Worm (Caenorhabditis elegans) whole organism, L1 larva: ENCODE measurements around the gene Y46E12BL.2.

ENCODE experiments used
- C04F5.9 ChIP-seq: sonication (generic microtip); optimal IDR thresholded peaks from 2 replicates; lab custom pipeline; 2016; ENCODE audit warnings: missing genetic modification characterization, missing compliant biosample characterization
- C34B4.2 ChIP-seq: sonication (generic microtip); optimal IDR thresholded peaks from 2 replicates; lab custom pipeline; 2017; ENCODE audit warnings: mild to moderate bottlenecking, missing genetic modification characterization, missing compliant biosample characterization
- alr-1 ChIP-seq: fragments of 200-800 bp; sonication (Bioruptor generic); optimal IDR thresholded peaks from 2 replicates; lab custom pipeline; 2018; ENCODE audit warnings: borderline replicate concordance, mild to moderate bottlenecking, missing genetic modification characterization, missing compliant biosample characterization
- ceh-8 ChIP-seq: fragments of 200-800 bp; sonication (Bioruptor generic); optimal IDR thresholded peaks from 2 replicates; lab custom pipeline; 2018; ENCODE audit warnings: mild to moderate bottlenecking, missing genetic modification characterization, moderate library complexity, missing compliant biosample characterization
- ceh-82 ChIP-seq, 3 experiments: fragments of 150-350 bp in 1 of 3; sonication (generic microtip) in 2 of 3; optimal IDR thresholded peaks; 2 replicates each; lab custom pipeline; 2014 to 2017; ENCODE audit warnings: missing biosample characterization in 3 of 3, missing genetic modification characterization in 3 of 3
- dpl-1 ChIP-seq, 3 experiments: fragments of 150-350 bp in 2 of 3; sonication (generic microtip) in 1 of 3; optimal IDR thresholded peaks; 2 replicates each; lab custom pipeline; 2014 to 2017; ENCODE audit warnings: missing biosample characterization in 3 of 3, missing genetic modification characterization in 3 of 3, missing genetic modification reagents in 3 of 3
- dsc-1 ChIP-seq: sonication (generic microtip); optimal IDR thresholded peaks from 2 replicates; lab custom pipeline; 2016; ENCODE audit warnings: mild to moderate bottlenecking, missing genetic modification characterization, missing compliant biosample characterization
- efl-1 ChIP-seq, 4 experiments: fragments of 150-350 bp; optimal IDR thresholded peaks in 3 of 4; peaks in 1 of 4; 1 replicate in 1 of 4; 2 replicates in 3 of 4; lab custom pipeline; 2014; ENCODE audit warnings: missing biosample characterization in 2 of 4, missing genetic modification characterization in 2 of 4, missing genetic modification reagents in 2 of 4
- egl-13 ChIP-seq: sonication (generic microtip); optimal IDR thresholded peaks from 2 replicates; lab custom pipeline; 2016; ENCODE audit warnings: missing genotype, missing genetic modification reagents, missing genetic modification characterization, missing compliant biosample characterization
- elt-2 ChIP-seq: sonication (generic microtip); optimal IDR thresholded peaks from 2 replicates; lab custom pipeline; 2016; ENCODE audit warnings: missing genetic modification characterization, mild to moderate bottlenecking, inconsistent platforms, missing compliant biosample characterization, missing genetic modification reagents
- elt-3 ChIP-seq, 6 experiments: fragments of 150-350 bp in 1 of 6; sonication (generic microtip); optimal IDR thresholded peaks; 2 replicates each; lab custom pipeline; 2017 to 2018; ENCODE audit warnings: missing biosample characterization in 6 of 6, missing genetic modification characterization in 6 of 6, inconsistent platforms in 1 of 6
- fkh-10 ChIP-seq: sonication (generic microtip); optimal IDR thresholded peaks from 2 replicates; lab custom pipeline; 2017; ENCODE audit warnings: missing biosample characterization, missing genetic modification reagents, missing genetic modification characterization
- fkh-8 ChIP-seq: sonication (generic microtip); optimal IDR thresholded peaks from 2 replicates; lab custom pipeline; 2016; ENCODE audit warnings: mild to moderate bottlenecking, missing genetic modification characterization, missing compliant biosample characterization
- hlh-4 ChIP-seq: sonication (generic microtip); optimal IDR thresholded peaks from 2 replicates; lab custom pipeline; 2016; ENCODE audit warnings: mild to moderate bottlenecking, missing genetic modification characterization, missing compliant biosample characterization
- irx-1 ChIP-seq: sonication (generic microtip); optimal IDR thresholded peaks from 2 replicates; lab custom pipeline; 2016; ENCODE audit warnings: missing genetic modification characterization, missing compliant biosample characterization
- jun-1 ChIP-seq: fragments of 150-350 bp; optimal IDR thresholded peaks from 2 replicates; lab custom pipeline; 2014; ENCODE audit warnings: missing biosample characterization, missing genetic modification reagents, missing genetic modification characterization
- lin-14 ChIP-seq: fragments of 200-800 bp; sonication (Bioruptor generic); optimal IDR thresholded peaks from 2 replicates; lab custom pipeline; 2018; ENCODE audit warnings: mild to moderate bottlenecking, missing genetic modification characterization, moderate library complexity, missing compliant biosample characterization
- lin-15B ChIP-seq: fragments of 150-350 bp; sonication (generic microtip); optimal IDR thresholded peaks from 3 replicates; lab custom pipeline; 2014; ENCODE audit warnings: missing biosample characterization, missing genetic modification characterization
- lin-35 ChIP-seq, 2 experiments: fragments of 150-350 bp; optimal IDR thresholded peaks; 2 replicates each; lab custom pipeline; 2014; ENCODE audit warnings: missing biosample characterization in 2 of 2, missing genetic modification characterization in 2 of 2, missing genetic modification reagents in 2 of 2
- lin-39 ChIP-seq: fragments of 150-350 bp; optimal IDR thresholded peaks from 2 replicates; lab custom pipeline; 2014; ENCODE audit warnings: missing biosample characterization, missing genetic modification reagents, missing genetic modification characterization
- lir-3 ChIP-seq: sonication (generic microtip); optimal IDR thresholded peaks from 2 replicates; lab custom pipeline; 2016; ENCODE audit warnings: mild to moderate bottlenecking, missing genetic modification characterization, moderate library complexity, missing compliant biosample characterization; ENCODE audit not compliant: poor library complexity
- lsy-2 ChIP-seq, 2 experiments: fragments of 150-350 bp; optimal IDR thresholded peaks; 2 replicates each; lab custom pipeline; 2014; ENCODE audit warnings: missing biosample characterization in 2 of 2, missing genetic modification characterization in 2 of 2
- mdl-1 ChIP-seq, 2 experiments: fragments of 150-350 bp; optimal IDR thresholded peaks; 2 replicates each; lab custom pipeline; 2014 to 2017; ENCODE audit warnings: missing biosample characterization in 2 of 2, missing genetic modification characterization in 2 of 2, inconsistent platforms in 1 of 2
- mef-2 ChIP-seq: fragments of 150-350 bp; optimal IDR thresholded peaks from 2 replicates; lab custom pipeline; 2014; ENCODE audit warnings: missing biosample characterization, missing genetic modification characterization
- mep-1 ChIP-seq: fragments of 150-350 bp; optimal IDR thresholded peaks from 2 replicates; lab custom pipeline; 2014; ENCODE audit warnings: missing biosample characterization, missing genetic modification characterization
- nhr-19 ChIP-seq: fragments of 200-800 bp; sonication (Bioruptor generic); conservative IDR thresholded peaks from 2 replicates; pipeline ENCODE4 v1.3.6; 2022; ENCODE audit warnings: missing genetic modification characterization, missing compliant biosample characterization
- nhr-20 ChIP-seq: sonication (generic microtip); optimal IDR thresholded peaks from 2 replicates; lab custom pipeline; 2016; ENCODE audit warnings: mild to moderate bottlenecking, missing genetic modification characterization, missing compliant biosample characterization
- nhr-47 ChIP-seq: sonication (generic microtip); optimal IDR thresholded peaks from 2 replicates; lab custom pipeline; 2016; ENCODE audit warnings: mild to moderate bottlenecking, missing genetic modification characterization, moderate library complexity, missing compliant biosample characterization
- nhr-71 ChIP-seq: sonication (generic microtip); optimal IDR thresholded peaks from 2 replicates; lab custom pipeline; 2016; ENCODE audit warnings: mild to moderate bottlenecking, missing genetic modification characterization, moderate library complexity, missing compliant biosample characterization
- nhr-76 ChIP-seq: sonication (generic microtip); optimal IDR thresholded peaks from 2 replicates; lab custom pipeline; 2017; ENCODE audit warnings: missing biosample characterization, missing genetic modification characterization
- nhr-77 ChIP-seq: fragments of 150-350 bp; optimal IDR thresholded peaks from 2 replicates; lab custom pipeline; 2014; ENCODE audit warnings: missing biosample characterization, missing genetic modification characterization
- nhr-90 ChIP-seq: sonication (generic microtip); optimal IDR thresholded peaks from 2 replicates; lab custom pipeline; 2016; ENCODE audit warnings: mild to moderate bottlenecking, missing genetic modification characterization, missing compliant biosample characterization; ENCODE audit not compliant: poor library complexity
- pax-3 ChIP-seq: fragments of 200-800 bp; sonication (Bioruptor generic); optimal IDR thresholded peaks from 2 replicates; lab custom pipeline; 2018; ENCODE audit warnings: mild to moderate bottlenecking, missing genetic modification characterization, moderate library complexity, missing compliant biosample characterization
- pqm-1 ChIP-seq: sonication (generic microtip); optimal IDR thresholded peaks from 3 replicates; lab custom pipeline; 2017; ENCODE audit warnings: missing biosample characterization, missing genetic modification characterization
- rnt-1 ChIP-seq: sonication (generic microtip); optimal IDR thresholded peaks from 2 replicates; lab custom pipeline; 2016; ENCODE audit warnings: mild to moderate bottlenecking, missing genetic modification characterization, moderate library complexity, missing compliant biosample characterization
- snpc-4 ChIP-seq: fragments of 150-350 bp; optimal IDR thresholded peaks from 2 replicates; lab custom pipeline; 2014; ENCODE audit warnings: missing biosample characterization, missing genetic modification characterization
- snu-23 ChIP-seq: sonication (generic microtip); optimal IDR thresholded peaks from 2 replicates; lab custom pipeline; 2016; ENCODE audit warnings: missing genetic modification characterization, missing compliant biosample characterization
- swsn-7 ChIP-seq: sonication (generic microtip); optimal IDR thresholded peaks from 2 replicates; lab custom pipeline; 2016; ENCODE audit warnings: missing genetic modification characterization, missing compliant biosample characterization
- tbx-2 ChIP-seq: sonication (generic microtip); optimal IDR thresholded peaks from 2 replicates; lab custom pipeline; 2016; ENCODE audit warnings: missing genetic modification characterization, missing compliant biosample characterization
- tlp-1 ChIP-seq: fragments of 150-350 bp; optimal IDR thresholded peaks from 2 replicates; lab custom pipeline; 2014; ENCODE audit warnings: missing biosample characterization, missing genetic modification characterization
- ztf-11 ChIP-seq, 2 experiments: sonication (generic microtip); optimal IDR thresholded peaks; 2 replicates each; lab custom pipeline; 2016 to 2017; ENCODE audit warnings: missing genetic modification characterization in 2 of 2, missing biosample characterization in 1 of 2, missing compliant biosample characterization in 1 of 2
- ztf-4 ChIP-seq: fragments of 150-350 bp; optimal IDR thresholded peaks from 2 replicates; lab custom pipeline; 2014; ENCODE audit warnings: missing biosample characterization, missing genetic modification characterization

Gene Y46E12BL.2

DNA sequence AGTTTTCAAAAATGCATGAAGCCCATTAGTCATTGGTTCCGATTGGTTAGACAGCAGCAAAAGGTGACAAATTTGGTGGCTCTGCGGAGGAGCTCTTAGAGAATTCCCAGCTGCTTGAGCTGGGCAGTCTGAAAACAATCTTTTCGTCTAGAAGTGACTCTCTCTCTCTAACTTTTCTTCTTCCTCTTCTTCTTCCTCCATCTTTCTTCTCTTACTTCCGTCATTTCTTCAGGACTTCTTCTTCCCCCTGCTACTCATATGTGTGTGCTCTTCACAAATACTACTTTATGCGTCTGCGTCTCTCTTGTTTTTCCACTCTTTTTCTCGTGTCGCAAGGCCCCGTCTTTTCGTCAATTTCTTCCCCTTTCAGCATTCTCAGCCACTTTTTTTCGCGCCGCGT lies 42.8 kb upstream of the Y46E12BL.2 start (continued):
- TF ChIP-seq efl-1 (optimal IDR thresholded peaks at IDR 0.05; lab: Kevin White, UChicago) (peak; percentile 35 to 41), efl-1 (GFP tag; optimal IDR thresholded peaks at IDR 0.05 in 1 of 2; lab: Kevin White, UChicago) (peak; percentile 14 to 84), fkh-8 (tag; lab: Kevin White, UChicago) (peak; percentile 79), hlh-4 (no peak), swsn-7 (tag; lab: Kevin White, UChicago) (peak; percentile 48), ceh-8 (GFP tag; lab: Kevin White, UChicago) (no peak), ztf-4 (no peak), lsy-2 (tag; optimal IDR thresholded peaks at IDR 0.05; lab: Kevin White, UChicago) (peak; percentile 19 to 29), C04F5.9 (tag; lab: Kevin White, UChicago) (no peak), lin-14 (GFP tag; lab: Kevin White, UChicago) (peak; percentile 80), nhr-47 (peak; percentile 48), mdl-1 (tag; optimal IDR thresholded peaks at IDR 0.05; lab: Kevin White, UChicago) (peak in 1 of 2 experiments; percentile 39), fkh-10 (peak; percentile 47), egl-13 (tag; lab: Kevin White, UChicago) (peak; percentile 57), dsc-1 (tag; lab: Kevin White, UChicago) (peak; percentile 13)

DNA sequence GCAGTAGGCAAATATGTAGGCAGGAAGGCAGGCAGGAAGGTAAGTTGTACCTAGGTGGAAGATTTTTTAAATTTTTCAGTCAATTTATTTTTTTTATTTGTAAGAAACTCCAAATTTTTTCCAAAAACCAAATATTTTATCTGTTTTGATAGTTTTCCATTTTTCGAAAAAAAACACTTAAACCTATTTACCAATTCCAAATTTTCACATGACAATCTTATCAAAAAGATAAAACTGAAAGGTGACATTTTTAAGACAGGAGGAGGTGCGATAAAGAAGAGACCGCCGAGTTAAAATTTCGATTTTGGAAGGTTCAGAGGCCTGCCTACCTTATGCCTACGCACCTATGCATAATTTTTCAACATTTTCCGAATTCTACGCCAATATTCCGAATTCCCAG lies 41.8 kb upstream of the Y46E12BL.2 start:
- TF ChIP-seq nhr-76 (tag; lab: Kevin White, UChicago) (no peak), snu-23 (GFP tag; lab: Kevin White, UChicago) (no peak), tlp-1 (no peak), elt-2 (tag; lab: Kevin White, UChicago) (peak; percentile 66)

DNA sequence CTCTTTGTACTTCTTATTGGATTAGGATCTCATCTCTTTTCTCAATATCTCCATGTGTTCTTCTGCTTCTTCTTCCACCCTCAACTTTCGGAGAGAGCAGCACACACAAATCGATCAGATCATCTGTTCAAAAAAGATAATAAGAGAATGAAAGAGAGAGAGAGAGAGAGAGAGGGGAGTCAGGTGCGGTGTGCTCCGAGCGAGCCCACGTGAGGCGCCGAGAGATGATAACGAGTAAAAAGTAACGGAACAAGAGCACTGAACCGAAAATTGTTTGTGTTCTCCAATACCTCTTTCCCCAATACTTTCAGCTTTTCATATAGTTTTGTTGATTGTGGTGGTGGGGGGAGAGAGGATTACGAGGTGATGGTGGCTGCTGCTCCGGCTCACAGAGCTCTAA lies 38.8 kb upstream of the Y46E12BL.2 start:
- TF ChIP-seq lin-15B (tag; lab: Kevin White, UChicago) (no peak), lin-39 (tag; lab: Kevin White, UChicago) (peak; percentile 22), mep-1 (peak; percentile 27), hlh-4 (no peak), snpc-4 (tag; lab: Kevin White, UChicago) (peak; percentile 9), alr-1 (tag; lab: Kevin White, UChicago) (no peak), rnt-1 (tag; lab: Kevin White, UChicago) (peak; percentile 80), mdl-1 (tag; optimal IDR thresholded peaks at IDR 0.05; lab: Kevin White, UChicago) (peak in 1 of 2 experiments; percentile 73), efl-1 (optimal IDR thresholded peaks at IDR 0.05; lab: Kevin White, UChicago) (peak; percentile 1 to 33), efl-1 (GFP tag; optimal IDR thresholded peaks at IDR 0.05 in 1 of 2; lab: Kevin White, UChicago) (peak in 1 of 2 experiments; percentile 91), nhr-90 (tag; lab: Kevin White, UChicago) (peak; percentile 22), C04F5.9 (tag; lab: Kevin White, UChicago) (no peak), nhr-76 (tag; lab: Kevin White, UChicago) (no peak), lin-14 (GFP tag; lab: Kevin White, UChicago) (peak; percentile 96), dsc-1 (tag; lab: Kevin White, UChicago) (peak; percentile 77), ceh-82 (tag; optimal IDR thresholded peaks at IDR 0.05; lab: Kevin White, UChicago) (peak in 1 of 3 experiments; percentile 21), dpl-1 (GFP tag; optimal IDR thresholded peaks at IDR 0.05; lab: Kevin White, UChicago) (peak in 2 of 3 experiments; percentile 2 to 27), tbx-2 (peak; percentile 60), lin-35 (GFP tag; optimal IDR thresholded peaks at IDR 0.05; lab: Kevin White, UChicago) (peak; percentile 19 to 42), nhr-20 (tag; lab: Kevin White, UChicago) (peak; percentile 55), nhr-19 (peak; percentile 57), pax-3 (tag; lab: Kevin White, UChicago) (peak; percentile 20), jun-1 (peak; percentile 8), elt-3 (tag; optimal IDR thresholded peaks at IDR 0.05; lab: Kevin White, UChicago) (no peak), irx-1 (tag; lab: Kevin White, UChicago) (no peak), nhr-77 (tag; lab: Kevin White, UChicago) (peak; percentile 53), snu-23 (GFP tag; lab: Kevin White, UChicago) (peak; percentile 46), nhr-47 (peak; percentile 22), C34B4.2 (tag; lab: Kevin White, UChicago) (no peak), lsy-2 (tag; optimal IDR thresholded peaks at IDR 0.05; lab: Kevin White, UChicago) (peak; percentile 51 to 54), fkh-8 (tag; lab: Kevin White, UChicago) (no peak), nhr-71 (tag; lab: Kevin White, UChicago) (peak; percentile 87), elt-2 (tag; lab: Kevin White, UChicago) (peak; percentile 52), ztf-11 (tag; optimal IDR thresholded peaks at IDR 0.05; lab: Kevin White, UChicago) (no peak), mef-2 (no peak), lir-3 (tag; lab: Kevin White, UChicago) (peak; percentile 31), swsn-7 (tag; lab: Kevin White, UChicago) (peak; percentile 39), pqm-1 (tag; lab: Kevin White, UChicago) (no peak)
- TF ChIP-seq, all 84 proteins: peak for 25
